Worm (Caenorhabditis elegans): Measurements from ENCODE around the gene Y57E12AL.6.

ce11 chrV:7021772-7022171 is 38.5 kb downstream of the Y57E12AL.6 start, which contains the start of gene F20A1.4:
- TF ChIP-seq pqm-1 (tag; optimal IDR thresholded peaks at IDR 0.05) = no peak
- no peak for TF ChIP-seq nhr-11 (tag; optimal IDR thresholded peaks at IDR 0.05)
- no peak for TF ChIP-seq ceh-34 (tag; optimal IDR thresholded peaks at IDR 0.05)
- TF ChIP-seq hlh-6 (tag; optimal IDR thresholded peaks at IDR 0.05) = no peak
- TF ChIP-seq fkh-10 (GFP tag; optimal IDR thresholded peaks at IDR 0.05) = no peak
- TF ChIP-seq dmd-4 (tag; optimal IDR thresholded peaks at IDR 0.05; ENCODE audit: borderline replicate concordance) = no peak
